Worm (Caenorhabditis elegans) whole organism, dauer: ENCODE data around the gene F58E6.4.

ENCODE experiments used
- unc-62 ChIP-seq: sonication (generic microtip); optimal IDR thresholded peaks from 2 replicates; lab custom pipeline; 2017; ENCODE audit warnings: missing biosample characterization, missing genetic modification reagents, missing genetic modification characterization

The F58E6.4 gene

ce11 chrV:9733920-9734454 lies 16.2 kb downstream of the F58E6.4 start, which contains the start of gene cal-7:
Gene cal-7 (plus strand): TSS chrV:9734103.
- no peak for TF ChIP-seq unc-62 (GFP tag; lab: Kevin White, UChicago)

DNA sequence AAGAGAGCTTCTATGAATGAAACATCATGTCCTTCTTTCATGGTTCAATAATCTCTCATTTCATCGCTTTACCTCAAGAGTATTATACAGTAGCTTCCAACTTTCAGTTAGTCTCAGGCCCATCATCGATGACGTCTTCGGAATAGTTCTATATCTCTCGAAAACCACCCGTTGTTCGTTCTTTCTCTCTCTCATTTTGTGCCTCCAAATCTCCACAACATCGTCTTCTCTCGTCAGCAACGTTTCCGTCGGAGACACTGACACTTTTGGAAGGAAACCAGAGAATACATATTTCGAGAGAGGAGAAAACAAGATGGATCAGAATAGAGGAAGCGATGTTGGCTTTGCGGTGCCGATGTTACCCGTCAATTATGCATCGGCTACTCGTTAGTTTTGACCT lies 18.4 kb downstream of the F58E6.4 start:
- no peak for TF ChIP-seq unc-62 (GFP tag; lab: Kevin White, UChicago)

DNA sequence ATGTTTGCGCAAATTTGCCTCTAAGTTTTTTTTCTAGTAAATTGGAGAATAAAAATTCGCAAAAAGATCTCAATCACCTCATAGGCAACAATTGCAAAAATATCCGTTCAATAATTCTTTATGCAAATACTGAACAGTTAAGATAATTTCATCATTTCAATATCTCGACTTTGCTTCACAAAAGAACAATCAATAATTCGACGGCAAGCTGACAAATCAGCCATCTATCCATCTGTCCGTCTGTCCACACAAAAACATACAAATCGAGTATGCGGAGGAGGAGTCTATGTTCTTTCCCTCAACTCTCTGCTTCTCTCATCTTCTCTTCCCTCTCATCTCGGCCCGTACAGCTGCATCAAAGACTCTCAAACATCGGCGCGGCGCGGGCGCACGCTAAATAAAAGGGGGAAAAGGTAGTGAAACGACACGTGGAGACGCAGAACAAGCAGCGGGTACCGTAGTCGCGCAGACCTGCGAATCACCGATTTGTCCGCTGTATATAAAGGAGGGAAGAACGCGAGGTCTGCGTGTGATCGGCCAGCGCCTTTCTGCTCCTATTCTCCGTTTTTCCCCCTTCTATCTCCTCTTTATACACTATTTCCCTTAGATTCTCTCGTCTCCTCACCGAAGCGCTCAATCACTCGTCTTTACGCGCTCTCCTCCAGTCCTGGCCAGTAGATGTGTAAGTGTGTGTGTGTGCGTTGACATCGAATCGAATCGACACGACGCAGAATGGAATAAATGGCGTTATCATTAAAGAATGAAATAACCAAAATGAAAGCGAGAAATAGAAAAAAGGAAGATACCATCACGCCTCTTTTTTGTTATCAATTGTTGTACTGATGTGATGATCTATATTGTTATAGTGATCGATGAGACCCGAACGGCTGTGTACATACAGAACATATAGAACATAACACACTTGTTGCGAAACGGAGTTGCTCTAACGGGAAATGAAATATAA lies 19.2 kb downstream of the F58E6.4 start:
- peak; percentile 28 for TF ChIP-seq unc-62 (GFP tag; lab: Kevin White, UChicago)

DNA sequence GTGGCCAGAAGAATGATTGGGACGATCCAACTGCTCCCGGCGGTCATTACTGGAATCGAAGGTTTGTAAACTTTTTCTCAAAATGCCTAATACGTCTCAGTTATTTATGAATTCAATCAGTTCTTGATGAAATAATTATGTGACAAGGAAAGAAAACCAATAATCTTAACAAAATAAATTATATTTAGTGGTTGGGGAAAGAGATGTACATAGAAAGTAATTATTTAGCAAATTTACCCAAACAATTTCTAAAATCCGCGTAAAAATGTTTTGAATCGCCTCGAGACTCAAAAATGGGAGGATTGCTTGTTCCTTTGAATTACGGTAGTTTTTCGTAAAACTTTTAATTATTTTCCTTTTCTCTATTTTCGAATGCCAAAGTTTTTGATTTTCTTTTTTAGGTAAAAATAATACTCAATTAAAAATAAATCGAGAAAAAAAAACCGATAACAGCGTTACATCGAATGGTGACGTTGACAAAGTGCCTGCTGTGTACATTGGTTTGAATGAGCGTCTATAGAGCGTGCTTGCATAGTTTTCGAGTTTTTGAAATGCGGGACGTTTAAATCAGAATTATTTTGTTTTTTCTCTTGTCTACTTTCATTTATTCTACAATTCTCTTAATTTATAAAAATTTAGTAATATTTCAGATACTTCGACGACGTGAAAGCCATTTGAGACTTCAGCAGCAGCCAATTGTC lies 20.6 kb downstream of the F58E6.4 start, which contains the start of the genes aagr-3 and drap-1:
Gene aagr-3, minus strand, starts transcription at position 51 of the 701 bp plus-strand sequence.
Gene drap-1, plus strand, starts transcription at position 645 of the 701 bp plus-strand sequence.
- no peak for TF ChIP-seq unc-62 (GFP tag; lab: Kevin White, UChicago)

DNA sequence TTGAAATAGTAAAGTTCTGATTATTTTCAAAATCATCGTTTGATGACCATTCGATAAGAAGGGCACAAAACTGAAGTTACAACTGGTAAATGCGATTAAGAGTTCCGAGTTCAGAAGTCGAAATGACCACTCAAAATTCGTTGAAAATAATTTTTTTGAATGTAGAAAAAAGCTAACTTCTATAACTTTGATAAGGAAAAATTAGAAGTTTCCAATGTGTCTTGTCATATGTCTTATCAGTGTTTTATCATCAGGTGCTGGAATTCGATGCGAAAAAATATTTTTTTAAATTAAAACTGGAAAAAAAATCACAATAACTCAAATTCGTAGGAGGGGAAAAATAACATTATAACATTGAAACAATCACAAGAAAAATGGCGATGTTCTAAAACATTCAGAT lies 24.5 kb downstream of the F58E6.4 start:
- no peak for TF ChIP-seq unc-62 (GFP tag; lab: Kevin White, UChicago)

ce11 chrV:9724021-9724671 lies 26.1 kb downstream of the F58E6.4 start, which contains the start of gene slcr-46.3:
Gene slcr-46.3 (minus strand): TSS chrV:9724106.
- TF ChIP-seq unc-62 (GFP tag; lab: Kevin White, UChicago): no peak

DNA sequence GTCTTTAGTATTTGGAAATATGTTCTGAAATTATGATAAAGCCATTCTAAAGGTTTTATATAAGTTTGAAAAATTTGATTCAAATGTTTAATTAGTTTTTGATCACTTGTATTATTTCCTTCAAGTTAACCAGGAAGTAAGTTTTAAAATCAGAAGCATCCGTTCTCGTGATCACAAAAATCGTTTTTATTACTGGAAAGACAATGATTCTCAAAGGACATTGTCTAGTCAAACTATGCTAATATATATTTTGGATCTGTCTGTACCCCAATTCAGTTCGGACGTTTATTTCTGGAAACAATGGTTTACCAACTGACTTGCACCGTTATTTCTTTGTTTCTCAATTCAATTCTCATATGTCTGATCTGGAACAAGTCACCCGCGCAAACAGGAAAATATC lies 33.8 kb downstream of the F58E6.4 start, which contains the start of gene str-188:
Gene str-188, plus strand, starts transcription at position 301 of the 400 bp plus-strand sequence.
- TF ChIP-seq unc-62 (GFP tag; lab: Kevin White, UChicago): no peak

- TF ChIP-seq unc-62 (GFP tag; lab: Kevin White, UChicago): no peak
Observed at ce11 chrV:9714909-9715308, 35.3 kb downstream of the F58E6.4 start, which contains the start of gene F40F9.3. Gene F40F9.3 (plus strand): TSS chrV:9715209.

DNA sequence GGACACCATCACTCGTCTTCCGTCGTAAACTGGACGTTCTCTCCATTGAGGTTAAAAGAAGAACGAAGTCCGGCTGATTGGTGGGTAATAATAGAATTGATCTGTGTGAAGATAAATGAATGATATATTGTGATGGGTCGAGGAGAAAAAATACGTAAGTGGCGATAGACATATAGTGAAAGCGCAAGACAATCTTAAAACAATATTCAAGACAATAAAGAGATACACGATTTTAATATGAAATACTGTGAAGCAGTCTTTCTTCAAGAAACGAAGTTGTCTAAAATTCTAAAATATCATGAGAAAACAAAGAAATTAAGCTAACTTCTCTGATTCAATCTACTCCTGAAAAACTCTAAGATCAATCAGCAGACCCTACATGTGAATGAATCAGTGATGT lies 36.7 kb downstream of the F58E6.4 start, which contains the start of gene F40F9.10:
Gene F40F9.10, minus strand, starts transcription at position 101 of the 400 bp plus-strand sequence.
- TF ChIP-seq unc-62 (GFP tag; lab: Kevin White, UChicago): no peak

DNA sequence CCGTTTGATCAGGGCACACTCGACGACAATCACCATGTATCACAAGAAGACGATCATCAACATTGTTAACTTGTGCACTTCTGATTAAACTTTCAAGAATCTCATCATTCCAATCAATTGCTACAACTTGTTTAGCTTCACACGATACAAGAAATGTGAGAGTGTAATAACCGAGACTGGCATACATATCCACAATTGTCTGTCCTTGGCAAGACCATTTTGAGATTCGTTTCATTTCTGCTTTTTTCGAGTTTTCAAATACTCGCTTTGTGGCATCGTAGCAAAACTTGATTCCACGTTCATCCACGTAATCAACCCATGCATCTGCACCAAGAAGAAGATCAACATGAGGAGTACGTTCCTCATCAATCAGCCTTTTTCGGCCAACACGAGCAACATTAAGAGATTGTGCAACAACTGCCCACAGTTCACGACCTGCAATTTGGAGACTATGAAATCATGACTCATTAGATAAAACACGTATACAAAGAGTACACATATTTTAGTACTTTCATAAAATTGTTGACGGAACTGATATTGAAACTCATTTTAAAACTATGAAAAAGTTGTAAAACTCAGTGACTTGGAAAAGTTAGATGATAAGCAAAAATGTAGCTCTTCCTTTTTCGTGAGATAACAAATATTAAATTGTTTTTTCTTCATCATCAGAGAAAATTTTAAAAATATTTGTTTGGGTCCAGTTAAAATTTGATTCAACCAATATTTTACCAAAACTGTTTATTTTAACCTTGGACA lies 37.6 kb downstream of the F58E6.4 start:
- no peak for TF ChIP-seq unc-62 (GFP tag; lab: Kevin White, UChicago)

- no peak for TF ChIP-seq unc-62 (GFP tag; lab: Kevin White, UChicago)
Observed at ce11 chrV:9711174-9711573, 39.0 kb downstream of the F58E6.4 start.

- TF ChIP-seq unc-62 (GFP tag; lab: Kevin White, UChicago): no peak
Observed at ce11 chrV:9709747-9710146, 40.5 kb downstream of the F58E6.4 start, which contains the start of gene tag-120. Gene tag-120 (minus strand): TSS chrV:9709814.

- no peak for TF ChIP-seq unc-62 (GFP tag; lab: Kevin White, UChicago)
Observed at ce11 chrV:9706592-9706991, 43.6 kb downstream of the F58E6.4 start.

DNA sequence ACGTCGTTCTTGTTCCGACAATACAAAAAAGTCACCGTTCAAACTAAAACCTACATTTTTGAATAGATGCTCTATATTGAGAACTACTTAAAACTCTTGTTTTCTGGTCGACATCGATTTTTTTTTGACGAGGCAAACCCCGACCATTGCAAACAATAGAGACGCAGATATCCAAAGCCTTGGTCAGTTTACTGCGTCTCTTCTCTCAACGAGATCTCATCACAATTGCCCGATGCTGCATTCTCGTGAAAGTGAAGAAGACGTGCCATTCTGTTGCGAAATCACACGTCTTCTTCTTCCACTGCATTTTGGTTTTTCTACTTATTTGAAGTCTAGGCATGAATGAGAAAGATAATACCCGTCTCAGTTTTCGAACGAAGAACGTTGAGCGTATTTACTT lies 45.8 kb downstream of the F58E6.4 start:
- TF ChIP-seq unc-62 (GFP tag; lab: Kevin White, UChicago): no peak
